Worm (Caenorhabditis elegans): ENCODE measurements around the gene T27E7.5.

T27E7.5 gene

DNA sequence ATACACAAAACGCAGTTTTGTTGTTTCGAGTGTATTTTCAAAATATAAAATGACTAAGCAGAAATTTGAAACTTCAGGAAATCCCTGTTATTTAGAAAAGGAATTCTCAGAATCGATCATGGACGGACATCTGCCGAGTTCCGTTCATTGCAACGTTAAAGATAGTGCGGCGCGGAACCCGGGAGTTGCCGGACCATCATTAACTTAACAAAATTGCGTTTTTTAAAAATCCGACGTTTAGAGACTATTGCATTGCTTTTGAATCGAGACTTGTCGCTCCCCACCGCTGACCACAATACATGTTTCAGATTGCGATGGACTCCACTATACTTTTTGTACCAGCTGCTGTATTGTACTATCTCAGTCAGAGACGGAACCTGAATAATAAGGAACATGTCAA, 6.9 kb upstream of the T27E7.5 start:
- TF ChIP-seq snpc-4 (GFP tag; optimal IDR thresholded peaks at IDR 0.05) (no peak), snpc-4 (tag; optimal IDR thresholded peaks at IDR 0.05) (peak in 1 of 4 experiments; percentile 60), hmg-1.2 (GFP tag; IDR thresholded peaks at IDR 0.05) (peak; percentile 21; the same call in 1 of the 2 replicates), dox-1 (GFP tag; IDR thresholded peaks at IDR 0.05) (no peak)

DNA sequence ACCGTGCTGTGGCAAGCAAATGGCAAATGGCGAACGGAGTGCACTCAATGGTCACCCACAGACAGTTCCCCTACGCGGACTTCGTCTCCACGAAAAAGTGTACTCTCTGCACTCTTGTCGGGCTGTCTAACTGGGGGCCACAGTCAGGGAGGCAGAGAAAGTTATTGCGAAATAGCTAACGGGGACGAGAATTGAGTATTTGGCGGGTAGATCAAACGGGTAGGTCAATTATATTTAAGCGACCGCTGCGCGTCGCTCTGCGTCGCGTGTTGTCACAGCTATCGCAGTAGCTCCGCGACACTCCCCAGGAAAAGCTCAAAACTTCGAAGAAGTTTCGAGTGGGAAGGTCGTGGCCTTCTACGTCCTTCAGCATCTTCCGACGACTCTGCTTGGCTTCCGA, 4.6 kb upstream of the T27E7.5 start:
- no peak for TF ChIP-seq lin-35 (GFP tag; optimal IDR thresholded peaks at IDR 0.05)
- no peak for TF ChIP-seq snpc-4 (GFP tag; optimal IDR thresholded peaks at IDR 0.05)
- TF ChIP-seq snpc-4 (tag; optimal IDR thresholded peaks at IDR 0.05): peak in 1 of 4 experiments; percentile 39
- peak; percentile 68; the same call in 1 of the 2 replicates for TF ChIP-seq cebp-2 (GFP tag; IDR thresholded peaks at IDR 0.05)
- 0 out of 2 replicates have a peak, but pooled peaks have one; percentile 18 for TF ChIP-seq dox-1 (GFP tag; IDR thresholded peaks at IDR 0.05)
- TF ChIP-seq cebp-1 (GFP tag; IDR thresholded peaks at IDR 0.05): peak; percentile 87
- peak; percentile 94 for TF ChIP-seq cebp-1 (tag; optimal IDR thresholded peaks at IDR 0.05)
- TF ChIP-seq efl-1 (GFP tag; optimal IDR thresholded peaks at IDR 0.05): peak; percentile 30
- no peak for TF ChIP-seq rec-8 (tag; optimal IDR thresholded peaks at IDR 0.05)
- TF ChIP-seq attf-6 (GFP tag; IDR thresholded peaks at IDR 0.05): 0 out of 2 replicates have a peak, but pooled peaks have one; percentile 46

DNA sequence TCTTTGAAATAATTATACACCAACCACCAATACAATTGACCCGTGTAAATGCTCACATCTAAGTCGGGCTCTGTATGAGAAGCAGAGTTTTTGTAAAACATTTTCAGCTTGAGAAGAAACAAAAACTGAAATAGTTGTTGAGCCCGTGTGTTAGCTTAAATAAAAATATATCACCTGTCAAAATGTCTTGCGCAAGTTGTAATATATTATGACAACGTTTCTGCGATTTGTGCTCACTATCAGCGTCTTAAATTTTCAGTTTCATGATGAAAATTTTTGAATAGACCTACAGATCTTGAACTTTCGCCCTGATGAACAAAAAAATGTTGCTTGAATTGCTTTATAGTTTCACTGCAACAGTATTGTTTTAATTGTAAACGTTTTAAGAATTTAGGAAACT, 2.0 kb upstream of the T27E7.5 start, which contains the start of gene T27E7.4:
Gene T27E7.4, minus strand, starts transcription at position 101 of the 400 bp plus-strand sequence.
- TF ChIP-seq hmg-20 (GFP tag; IDR thresholded peaks at IDR 0.05) (no peak), aptf-2 (GFP tag; conservative IDR thresholded peaks at IDR 0.05) (no peak), tlf-1 (GFP tag; optimal IDR thresholded peaks at IDR 0.05) (no peak), F39B2.1 (GFP tag; IDR thresholded peaks at IDR 0.05) (no peak)

DNA sequence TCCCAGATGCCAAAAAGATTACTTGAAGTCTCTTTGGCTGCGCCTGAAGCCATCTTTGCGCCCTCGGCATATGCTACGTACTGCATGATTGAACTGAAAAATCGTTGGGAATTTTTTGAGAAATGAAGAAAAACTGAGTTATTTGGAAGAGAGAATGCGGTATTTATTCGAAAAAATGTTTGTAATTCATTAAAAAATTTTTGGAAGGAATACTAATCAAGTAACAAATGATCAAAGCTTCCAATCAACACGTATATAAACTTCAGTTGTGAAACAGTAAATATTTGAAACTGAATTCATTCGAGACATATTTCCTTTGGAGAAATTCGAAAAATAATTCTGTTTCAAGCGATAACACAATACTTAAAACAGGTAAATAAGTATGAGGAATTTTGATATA, 5.6 kb downstream of the T27E7.5 start, which contains the start of gene pals-29:
Gene pals-29, minus strand, starts transcription at position 101 of the 400 bp plus-strand sequence.
- TF ChIP-seq mcd-1 (GFP tag; IDR thresholded peaks at IDR 0.05): no peak
- TF ChIP-seq Y56A3A.18 (GFP tag; IDR thresholded peaks at IDR 0.05): no peak

DNA sequence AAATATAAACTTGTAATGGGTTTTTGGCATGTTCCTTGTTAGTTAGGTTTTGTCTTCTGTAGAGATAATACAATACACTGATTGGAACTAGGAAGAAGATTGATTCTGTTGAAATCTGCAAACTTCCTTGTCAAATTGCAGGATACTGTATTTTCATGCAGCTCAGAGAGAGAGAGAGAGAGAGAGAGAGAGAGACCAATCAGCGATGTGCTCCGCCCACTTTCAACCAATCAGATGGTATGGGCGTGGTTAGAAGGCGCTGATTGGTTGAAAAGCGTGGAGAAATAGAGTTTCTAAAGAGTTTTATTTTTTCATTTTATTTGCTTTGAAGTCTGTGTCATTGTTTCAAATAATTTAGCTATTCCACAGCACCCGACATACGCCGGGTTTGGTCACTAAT, 10.3 kb downstream of the T27E7.5 start:
- no peak for TF ChIP-seq aptf-3 (GFP tag; IDR thresholded peaks at IDR 0.05)
- TF ChIP-seq mcd-1 (GFP tag; IDR thresholded peaks at IDR 0.05): no peak
- TF ChIP-seq F52B5.7 (tag; optimal IDR thresholded peaks at IDR 0.05): no peak
- no peak for TF ChIP-seq ama-1 (optimal IDR thresholded peaks at IDR 0.05)
- no peak for TF ChIP-seq ama-1 (GFP tag; optimal IDR thresholded peaks at IDR 0.05)
- no peak for TF ChIP-seq gei-17 (GFP tag; optimal IDR thresholded peaks at IDR 0.05)
- no peak for TF ChIP-seq nhr-179 (tag; optimal IDR thresholded peaks at IDR 0.05)
- TF ChIP-seq ztf-6 (GFP tag; IDR thresholded peaks at IDR 0.05): no peak
- TF ChIP-seq fkh-3 (tag; optimal IDR thresholded peaks at IDR 0.05): no peak
- TF ChIP-seq tlf-1 (GFP tag; optimal IDR thresholded peaks at IDR 0.05): no peak
- no peak for TF ChIP-seq B0336.3 (GFP tag; IDR thresholded peaks at IDR 0.05)
- TF ChIP-seq repo-1 (tag; optimal IDR thresholded peaks at IDR 0.05): no peak
- TF ChIP-seq F37B4.10 (GFP tag; IDR thresholded peaks at IDR 0.05): no peak
- TF ChIP-seq ztf-25 (GFP tag; IDR thresholded peaks at IDR 0.05): no peak

DNA sequence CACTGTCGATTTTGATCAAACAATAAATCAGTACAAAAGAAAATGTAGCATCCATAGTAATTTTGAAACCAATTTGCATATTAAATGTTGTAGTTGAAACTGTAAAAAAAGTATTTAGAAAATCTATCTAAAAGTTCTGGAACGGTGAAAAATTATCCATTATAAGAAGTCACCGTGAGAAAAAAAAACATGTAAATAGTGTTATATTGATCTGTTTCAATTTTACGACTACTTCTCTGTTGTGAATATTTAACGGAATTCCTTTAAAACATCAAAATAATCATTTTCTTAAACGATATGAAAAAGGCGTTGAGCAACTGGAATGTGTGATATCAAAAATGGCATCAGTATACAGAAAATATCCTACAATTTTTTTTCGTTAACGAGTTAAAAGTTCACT, 12.3 kb downstream of the T27E7.5 start, which contains the start of gene T27E7.9:
Gene T27E7.9, minus strand, starts transcription at position 101 of the 400 bp plus-strand sequence.
- no peak for TF ChIP-seq dpl-1 (GFP tag; optimal IDR thresholded peaks at IDR 0.05)
- TF ChIP-seq mxl-1 (tag; optimal IDR thresholded peaks at IDR 0.05): no peak
- no peak for TF ChIP-seq efl-1 (GFP tag; optimal IDR thresholded peaks at IDR 0.05)
- no peak for TF ChIP-seq ztf-6 (GFP tag; IDR thresholded peaks at IDR 0.05)
- TF ChIP-seq egl-18 (GFP tag; IDR thresholded peaks at IDR 0.05): no peak
- no peak for TF ChIP-seq lsl-1 (GFP tag; optimal IDR thresholded peaks at IDR 0.05)
- TF ChIP-seq nhr-80 (tag; optimal IDR thresholded peaks at IDR 0.05): no peak
- no peak for TF ChIP-seq Y53F4B.3 (GFP tag; IDR thresholded peaks at IDR 0.05)
- no peak for TF ChIP-seq K11D2.4 (GFP tag; IDR thresholded peaks at IDR 0.05)
- TF ChIP-seq pbrm-1 (GFP tag; IDR thresholded peaks at IDR 0.05): no peak
- TF ChIP-seq hrde-1 (tag; optimal IDR thresholded peaks at IDR 0.05; ENCODE audit: borderline replicate concordance): no peak
- no peak for TF ChIP-seq ceh-100 (GFP tag; IDR thresholded peaks at IDR 0.05)
- TF ChIP-seq let-526 (GFP tag; IDR thresholded peaks at IDR 0.05): no peak
- TF ChIP-seq ztf-28 (GFP tag; IDR thresholded peaks at IDR 0.05): no peak

Data from whole organism, young adult.